Worm (Caenorhabditis elegans) whole organism, late embryonic: ENCODE measurements around the gene sel-10.
A peak's percentile ranks its signal among the peaks of the same experiment; 100 is the strongest.

Experiments used
- C08G9.2 ChIP-seq: sonication (generic microtip); optimal IDR thresholded peaks from 2 replicates; lab custom pipeline; 2016; ENCODE audit warnings: mild to moderate bottlenecking, missing genetic modification characterization, moderate library complexity, missing compliant biosample characterization
- C38D4.7 ChIP-seq: fragments of 200-800 bp; sonication (Bioruptor generic); optimal IDR thresholded peaks from 2 replicates; lab custom pipeline; 2018; ENCODE audit warnings: mild to moderate bottlenecking, missing genetic modification characterization, moderate library complexity, missing compliant biosample characterization
- F13H6.1 ChIP-seq: sonication (generic microtip); optimal IDR thresholded peaks from 2 replicates; lab custom pipeline; 2016; ENCODE audit warnings: missing genetic modification characterization, missing compliant biosample characterization
- K09A11.1 ChIP-seq: sonication (generic microtip); optimal IDR thresholded peaks from 2 replicates; lab custom pipeline; 2017; ENCODE audit warnings: antibody characterized with exemption, mild to moderate bottlenecking, missing genetic modification characterization, missing compliant biosample characterization; ENCODE audit not compliant: insufficient read depth
- Y22D7AL.16 ChIP-seq: sonication (generic microtip); optimal IDR thresholded peaks from 2 replicates; lab custom pipeline; 2016; ENCODE audit warnings: missing genetic modification characterization, missing compliant biosample characterization
- ama-1 ChIP-seq: fragments of 150-350 bp; optimal IDR thresholded peaks from 2 replicates; lab custom pipeline; 2014
- ceh-14 ChIP-seq: sonication (generic microtip); optimal IDR thresholded peaks from 2 replicates; lab custom pipeline; 2016; ENCODE audit warnings: missing genotype, missing genetic modification characterization, missing compliant biosample characterization
- ceh-18 ChIP-seq: sonication (generic microtip); optimal IDR thresholded peaks from 2 replicates; lab custom pipeline; 2016; ENCODE audit warnings: missing genetic modification characterization, missing compliant biosample characterization
- ceh-19 ChIP-seq: fragments of 200-800 bp; sonication (Bioruptor generic); optimal IDR thresholded peaks from 2 replicates; lab custom pipeline; 2018; ENCODE audit warnings: mild to moderate bottlenecking, missing genetic modification characterization, missing compliant biosample characterization
- ceh-22 ChIP-seq: sonication (generic microtip); optimal IDR thresholded peaks from 2 replicates; lab custom pipeline; 2017; ENCODE audit warnings: missing biosample characterization, missing genetic modification characterization
- ceh-31 ChIP-seq: sonication (generic microtip); optimal IDR thresholded peaks from 2 replicates; lab custom pipeline; 2016; ENCODE audit warnings: missing genetic modification characterization, missing compliant biosample characterization
- ceh-34 ChIP-seq: sonication (generic microtip); optimal IDR thresholded peaks from 2 replicates; lab custom pipeline; 2016; ENCODE audit warnings: mild to moderate bottlenecking, missing genetic modification characterization, missing compliant biosample characterization
- ceh-48 ChIP-seq: sonication (generic microtip); optimal IDR thresholded peaks from 2 replicates; lab custom pipeline; 2016; ENCODE audit warnings: missing genetic modification characterization, inconsistent platforms, missing compliant biosample characterization
- ceh-6 ChIP-seq: fragments of 200-800 bp; sonication (Bioruptor generic); optimal IDR thresholded peaks from 2 replicates; lab custom pipeline; 2018; ENCODE audit warnings: mild to moderate bottlenecking, missing genetic modification characterization, missing compliant biosample characterization
- ceh-9 ChIP-seq: sonication (generic microtip); optimal IDR thresholded peaks from 2 replicates; lab custom pipeline; 2016; ENCODE audit warnings: mild to moderate bottlenecking, missing genetic modification characterization, inconsistent platforms, missing compliant biosample characterization
- dmd-4 ChIP-seq: sonication (generic microtip); optimal IDR thresholded peaks from 2 replicates; lab custom pipeline; 2016; ENCODE audit warnings: borderline replicate concordance, missing genetic modification characterization, missing compliant biosample characterization
- elt-2 ChIP-seq: sonication (generic microtip); optimal IDR thresholded peaks from 2 replicates; lab custom pipeline; 2016; ENCODE audit warnings: missing genetic modification reagents, missing genetic modification characterization, missing compliant biosample characterization
- fax-1 ChIP-seq: sonication (generic microtip); optimal IDR thresholded peaks from 2 replicates; lab custom pipeline; 2016; ENCODE audit warnings: missing genotype, missing genetic modification characterization, missing compliant biosample characterization
- fkh-10 ChIP-seq: fragments of 150-350 bp; optimal IDR thresholded peaks from 2 replicates; lab custom pipeline; 2014; ENCODE audit warnings: missing biosample characterization, missing genetic modification reagents, missing genetic modification characterization
- fkh-6 ChIP-seq: sonication (generic microtip); optimal IDR thresholded peaks from 2 replicates; lab custom pipeline; 2016; ENCODE audit warnings: missing genetic modification characterization, missing compliant biosample characterization
- gmeb-2 ChIP-seq: sonication (generic microtip); optimal IDR thresholded peaks from 2 replicates; lab custom pipeline; 2016; ENCODE audit warnings: missing genetic modification characterization, inconsistent platforms, missing compliant biosample characterization
- hlh-15 ChIP-seq: sonication (generic microtip); optimal IDR thresholded peaks from 2 replicates; lab custom pipeline; 2016; ENCODE audit warnings: missing genetic modification characterization, missing compliant biosample characterization
- hlh-30 ChIP-seq: sonication (generic microtip); optimal IDR thresholded peaks from 2 replicates; lab custom pipeline; 2017; ENCODE audit warnings: antibody characterized with exemption, missing genetic modification characterization, missing compliant biosample characterization; ENCODE audit not compliant: insufficient read depth
- hlh-6 ChIP-seq: sonication (generic microtip); optimal IDR thresholded peaks from 2 replicates; lab custom pipeline; 2016; ENCODE audit warnings: missing genotype, missing genetic modification characterization, missing compliant biosample characterization
- lim-6 ChIP-seq: sonication (generic microtip); optimal IDR thresholded peaks from 2 replicates; lab custom pipeline; 2016; ENCODE audit warnings: missing genetic modification characterization, missing compliant biosample characterization
- lin-11 ChIP-seq: fragments of 200-800 bp; sonication (Bioruptor generic); optimal IDR thresholded peaks from 2 replicates; lab custom pipeline; 2018; ENCODE audit warnings: mild to moderate bottlenecking, missing genetic modification characterization, missing compliant biosample characterization
- nfya-1 ChIP-seq: sonication (generic microtip); optimal IDR thresholded peaks from 2 replicates; lab custom pipeline; 2017; ENCODE audit warnings: missing genetic modification characterization, mild to moderate bottlenecking, missing compliant biosample characterization, antibody characterized with exemption, moderate library complexity
- nhr-232 ChIP-seq: sonication (generic microtip); optimal IDR thresholded peaks from 2 replicates; lab custom pipeline; 2016; ENCODE audit warnings: missing genetic modification characterization, missing compliant biosample characterization
- pat-9 ChIP-seq: fragments of 200-800 bp; sonication (Bioruptor generic); optimal IDR thresholded peaks from 2 replicates; lab custom pipeline; 2018; ENCODE audit warnings: mild to moderate bottlenecking, missing genetic modification characterization, moderate library complexity, missing compliant biosample characterization
- pax-1 ChIP-seq: fragments of 150-350 bp; optimal IDR thresholded peaks from 2 replicates; lab custom pipeline; 2014; ENCODE audit warnings: missing biosample characterization, missing genetic modification characterization
- pqm-1 ChIP-seq: sonication (generic microtip); optimal IDR thresholded peaks from 2 replicates; lab custom pipeline; 2016; ENCODE audit warnings: missing genetic modification characterization, missing compliant biosample characterization
- pros-1 ChIP-seq: fragments of 150-350 bp; optimal IDR thresholded peaks from 2 replicates; lab custom pipeline; 2014; ENCODE audit warnings: missing biosample characterization, missing genetic modification reagents, missing genetic modification characterization
- rnt-1 ChIP-seq: sonication (generic microtip); optimal IDR thresholded peaks from 2 replicates; lab custom pipeline; 2016; ENCODE audit warnings: missing genetic modification characterization, missing compliant biosample characterization
- syd-9 ChIP-seq: sonication (generic microtip); optimal IDR thresholded peaks from 2 replicates; lab custom pipeline; 2016; ENCODE audit warnings: mild to moderate bottlenecking, missing genetic modification characterization, moderate library complexity, missing compliant biosample characterization
- tbx-2 ChIP-seq: sonication (generic microtip); optimal IDR thresholded peaks from 2 replicates; lab custom pipeline; 2016; ENCODE audit warnings: missing genetic modification characterization, missing compliant biosample characterization
- tbx-7 ChIP-seq: sonication (generic microtip); optimal IDR thresholded peaks from 2 replicates; lab custom pipeline; 2016; ENCODE audit warnings: missing genotype, missing genetic modification characterization, missing compliant biosample characterization
- unc-3 ChIP-seq, 2 experiments: fragments of 200-800 bp in 1 of 2; sonication (Bioruptor generic) in 1 of 2; sonication (generic microtip) in 1 of 2; conservative IDR thresholded peaks in 1 of 2; optimal IDR thresholded peaks in 1 of 2; 2 replicates each; pipeline versions ENCODE4 v1.3.6 to Lab custom; 2016 to 2022; ENCODE audit warnings: missing compliant biosample characterization in 2 of 2, missing genetic modification characterization in 2 of 2, missing genetic modification reagents in 1 of 2
- unc-42 ChIP-seq: sonication (generic microtip); optimal IDR thresholded peaks from 2 replicates; lab custom pipeline; 2016; ENCODE audit warnings: missing genotype, missing genetic modification characterization, missing compliant biosample characterization
- unc-55 ChIP-seq: sonication (generic microtip); optimal IDR thresholded peaks from 2 replicates; lab custom pipeline; 2017; ENCODE audit warnings: missing biosample characterization, missing genetic modification reagents, missing genetic modification characterization
- zip-5 ChIP-seq: sonication (generic microtip); optimal IDR thresholded peaks from 2 replicates; lab custom pipeline; 2016; ENCODE audit warnings: missing genetic modification characterization, missing compliant biosample characterization

Gene sel-10

DNA sequence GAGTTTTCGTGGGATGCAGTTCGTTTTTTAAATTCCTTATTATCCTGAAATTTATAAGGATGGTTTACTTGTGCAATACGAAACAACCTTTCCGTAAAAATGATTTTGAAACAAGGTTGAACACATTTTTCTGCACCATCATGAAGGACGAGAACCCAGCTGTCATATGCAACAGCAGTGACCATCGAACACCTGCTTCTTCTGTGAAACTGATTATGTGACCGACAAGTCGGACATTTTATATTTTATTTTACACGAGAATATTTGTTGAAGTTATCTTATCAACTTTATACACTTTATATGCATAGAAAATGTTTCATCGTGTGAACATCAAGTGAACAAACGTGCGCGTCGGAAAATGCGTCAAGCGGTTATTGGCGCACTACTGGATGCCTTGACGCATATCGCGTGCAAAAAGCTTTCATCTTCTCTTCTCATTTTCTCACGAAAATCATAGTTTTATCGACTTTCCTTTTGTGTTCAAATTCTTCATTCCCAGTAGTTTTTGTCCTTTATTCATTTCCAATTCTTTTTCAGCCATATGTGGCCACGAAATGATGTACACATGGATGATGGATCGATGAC is at the start of gene sel-10:
Gene sel-10, plus strand, starts transcription at position 538 of the 585 bp plus-strand sequence.
- TF ChIP-seq fax-1 (tag; lab: Kevin White, UChicago), result no peak
- no peak for TF ChIP-seq pax-1 (tag; lab: Kevin White, UChicago)
- TF ChIP-seq ceh-31, result peak; percentile 33
- TF ChIP-seq rnt-1 (tag; lab: Kevin White, UChicago), result peak; percentile 11
- TF ChIP-seq C38D4.7 (GFP tag; lab: Kevin White, UChicago), result no peak
- peak; percentile 25 for TF ChIP-seq nfya-1 (tag; lab: Kevin White, UChicago)
- no peak for TF ChIP-seq pros-1 (tag; lab: Kevin White, UChicago)
- no peak for TF ChIP-seq nhr-232 (tag; lab: Kevin White, UChicago)
- TF ChIP-seq fkh-10, result no peak
- no peak for TF ChIP-seq C08G9.2 (tag; lab: Kevin White, UChicago)
- no peak for TF ChIP-seq unc-55 (GFP tag; lab: Kevin White, UChicago)
- TF ChIP-seq elt-2, result peak; percentile 41
- TF ChIP-seq ceh-34 (tag; lab: Kevin White, UChicago), result no peak
- no peak for TF ChIP-seq zip-5 (tag; lab: Kevin White, UChicago)
- no peak for TF ChIP-seq lin-11 (tag; lab: Kevin White, UChicago)
- TF ChIP-seq pat-9 (tag; lab: Kevin White, UChicago), result no peak
- no peak for TF ChIP-seq syd-9 (tag; lab: Kevin White, UChicago)
- peak; percentile 7 for TF ChIP-seq ceh-48 (tag; lab: Kevin White, UChicago)
- peak; percentile 19 for TF ChIP-seq tbx-2 (tag; lab: Kevin White, UChicago)
- TF ChIP-seq, all 69 proteins: peak for 6

DNA sequence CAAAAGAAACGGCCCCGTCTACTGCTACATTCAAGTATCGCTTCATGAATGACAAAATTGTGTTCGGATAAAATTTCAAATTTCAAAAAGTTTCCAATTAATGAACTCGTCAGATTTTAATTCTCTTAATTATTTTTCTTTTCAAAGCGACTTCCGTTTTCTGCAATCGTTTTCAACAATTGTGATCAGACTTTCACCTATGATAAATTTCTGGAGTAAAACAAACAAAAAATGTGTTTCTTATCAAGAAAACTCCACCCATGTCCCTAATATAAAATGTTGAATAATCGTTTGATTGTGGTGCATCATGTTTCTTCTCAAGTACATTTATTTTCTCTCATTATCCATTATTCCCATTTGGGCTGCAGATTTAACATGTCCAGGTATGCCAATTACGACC is 48.0 kb upstream of the sel-10 start, which contains the start of gene F20G2.5:
Gene F20G2.5, plus strand, starts transcription at position 301 of the 400 bp plus-strand sequence.
- TF ChIP-seq Y22D7AL.16 (tag; lab: Kevin White, UChicago), result no peak
- TF ChIP-seq pax-1 (tag; lab: Kevin White, UChicago), result no peak
- TF ChIP-seq gmeb-2, result no peak
- no peak for TF ChIP-seq lim-6 (tag; lab: Kevin White, UChicago)
- no peak for TF ChIP-seq ceh-9
- TF ChIP-seq unc-3 (GFP tag; conservative IDR thresholded peaks at IDR 0.05; lab: Robert Waterston, UW), result no peak
- TF ChIP-seq unc-3 (tag; optimal IDR thresholded peaks at IDR 0.05; lab: Kevin White, UChicago), result no peak
- no peak for TF ChIP-seq C38D4.7 (GFP tag; lab: Kevin White, UChicago)
- no peak for TF ChIP-seq zip-5 (tag; lab: Kevin White, UChicago)
- TF ChIP-seq ama-1 (lab: Kevin White, UChicago), result no peak
- TF ChIP-seq ceh-22, result no peak
- TF ChIP-seq tbx-2 (tag; lab: Kevin White, UChicago), result no peak
- no peak for TF ChIP-seq fkh-6 (tag; lab: Kevin White, UChicago)
- TF ChIP-seq hlh-30 (tag; lab: Kevin White, UChicago), result no peak
- TF ChIP-seq syd-9 (tag; lab: Kevin White, UChicago), result no peak
- TF ChIP-seq dmd-4 (tag; lab: Kevin White, UChicago), result no peak

DNA sequence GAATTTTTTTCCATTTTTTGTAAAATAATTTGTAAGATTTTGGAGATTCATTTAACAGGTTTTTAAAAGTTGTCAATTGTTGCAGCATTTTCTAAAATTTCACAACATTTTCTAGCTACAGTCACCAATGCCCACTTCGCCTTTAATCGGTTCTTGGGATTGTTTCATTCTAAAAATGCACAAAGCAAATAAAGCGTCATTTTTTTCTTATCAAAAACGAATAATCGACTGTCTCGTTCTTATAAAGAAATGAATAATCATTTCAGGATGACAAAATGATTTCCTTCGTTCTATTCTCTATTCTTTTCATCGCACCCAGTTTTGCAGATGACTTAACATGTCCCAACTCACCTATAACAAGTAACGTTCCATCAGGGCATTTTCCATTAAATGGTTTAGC is 43.6 kb upstream of the sel-10 start, which contains the start of gene F53C11.1:
Gene F53C11.1, plus strand, starts transcription at position 268 of the 400 bp plus-strand sequence.
- no peak for TF ChIP-seq hlh-15 (tag; lab: Kevin White, UChicago)
- no peak for TF ChIP-seq F13H6.1
- TF ChIP-seq ceh-19 (GFP tag; lab: Kevin White, UChicago), result no peak
- TF ChIP-seq ceh-18 (tag; lab: Kevin White, UChicago), result no peak
- TF ChIP-seq unc-42 (tag; lab: Kevin White, UChicago), result no peak
- TF ChIP-seq ceh-14 (tag; lab: Kevin White, UChicago), result no peak
- TF ChIP-seq, all 69 proteins: peak for 0

DNA sequence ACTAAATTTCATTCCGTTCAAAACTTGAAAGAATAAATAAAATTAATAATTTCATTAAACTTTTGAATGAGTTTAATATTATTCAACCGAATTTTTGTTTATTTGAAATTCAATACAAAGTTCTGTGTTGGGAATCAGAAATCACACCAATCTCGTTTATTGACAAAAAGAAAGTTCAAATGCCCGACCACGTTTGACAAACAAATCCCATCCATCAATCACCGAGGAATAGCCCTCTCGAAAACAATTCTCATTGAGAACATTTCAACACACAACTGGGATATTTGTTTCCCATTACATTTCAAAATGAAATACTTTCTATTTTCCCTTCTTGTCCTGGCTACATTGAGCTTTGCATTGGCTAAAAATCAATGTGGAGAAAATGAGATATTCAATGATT is 41.3 kb upstream of the sel-10 start, which contains the start of gene F53C11.9:
Gene F53C11.9, plus strand, starts transcription at position 159 of the 400 bp plus-strand sequence.
- no peak for TF ChIP-seq hlh-15 (tag; lab: Kevin White, UChicago)
- TF ChIP-seq tbx-7 (tag; lab: Kevin White, UChicago), result no peak
- TF ChIP-seq hlh-6 (tag; lab: Kevin White, UChicago), result no peak
- TF ChIP-seq pqm-1 (tag; lab: Kevin White, UChicago), result no peak
- TF ChIP-seq unc-55 (GFP tag; lab: Kevin White, UChicago), result peak; percentile 17
- TF ChIP-seq K09A11.1 (tag; lab: Kevin White, UChicago), result no peak
- TF ChIP-seq ama-1 (lab: Kevin White, UChicago), result no peak
- no peak for TF ChIP-seq ceh-6
- TF ChIP-seq, all 69 proteins: peak for 1
